Worm (Caenorhabditis elegans): ENCODE results near the gene srbc-8.

Gene srbc-8

DNA sequence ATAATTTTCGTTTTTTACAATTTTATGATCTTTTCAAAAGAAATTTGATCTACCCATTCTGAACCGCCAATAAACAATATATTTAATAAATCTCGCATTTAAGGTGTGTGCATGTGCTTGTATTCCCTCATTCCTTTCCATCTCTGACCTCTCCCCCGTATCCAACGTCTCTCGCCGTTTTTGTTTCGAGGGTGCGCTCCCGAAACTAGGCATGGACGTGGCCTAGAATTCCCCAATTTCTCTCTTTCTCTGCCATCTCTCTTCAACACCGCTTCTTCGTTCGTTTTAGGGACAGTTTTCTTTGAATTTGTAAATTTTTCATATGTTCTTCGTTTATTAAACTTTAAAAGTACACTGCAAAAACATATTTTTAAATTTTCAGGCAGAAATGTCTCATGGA is 19.4 kb downstream of the srbc-8 start, which contains the start of gene F25E5.1 (continued):
- TF ChIP-seq fkh-6 (tag; optimal IDR thresholded peaks at IDR 0.05) (peak; percentile 53), elt-2 (tag; optimal IDR thresholded peaks at IDR 0.05) (peak; percentile 30), nhr-232 (tag; optimal IDR thresholded peaks at IDR 0.05) (no peak), unc-42 (tag; optimal IDR thresholded peaks at IDR 0.05) (peak; percentile 61), tbx-2 (tag; optimal IDR thresholded peaks at IDR 0.05) (peak; percentile 80), hlh-8 (tag; optimal IDR thresholded peaks at IDR 0.05) (peak; percentile 59)

DNA sequence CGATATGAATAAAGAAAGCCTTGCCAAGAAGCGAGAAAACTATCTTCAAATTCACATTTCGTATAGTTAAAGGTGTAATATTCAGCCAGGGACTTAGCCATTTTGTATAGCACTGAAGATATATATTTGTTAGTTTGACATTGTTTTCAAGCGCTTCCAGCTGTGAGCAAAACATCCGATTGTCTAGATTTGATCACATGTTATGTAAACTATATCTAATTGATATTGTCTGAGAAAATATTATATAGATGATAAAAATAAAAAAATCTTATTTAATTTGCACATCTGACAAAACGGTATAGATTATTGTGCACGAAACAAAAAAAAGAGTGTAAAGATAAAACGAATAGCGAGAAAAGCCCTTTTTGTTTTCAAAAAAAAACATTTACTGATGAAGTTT is 20.2 kb downstream of the srbc-8 start, which contains the start of gene srh-89:
Gene srh-89 (minus strand): TSS at position 101 of the 400 bp plus-strand sequence.
- TF ChIP-seq tbx-2 (tag; optimal IDR thresholded peaks at IDR 0.05) (no peak), fax-1 (tag; optimal IDR thresholded peaks at IDR 0.05) (no peak), fkh-10 (GFP tag; optimal IDR thresholded peaks at IDR 0.05) (no peak), ceh-19 (GFP tag; optimal IDR thresholded peaks at IDR 0.05) (no peak), pha-4 (tag; optimal IDR thresholded peaks at IDR 0.05) (no peak), ceh-14 (tag; optimal IDR thresholded peaks at IDR 0.05) (no peak), ets-4 (tag; optimal IDR thresholded peaks at IDR 0.05) (no peak), pros-1 (tag; optimal IDR thresholded peaks at IDR 0.05) (no peak), ttx-3 (tag; optimal IDR thresholded peaks at IDR 0.05) (no peak), elt-2 (tag; optimal IDR thresholded peaks at IDR 0.05) (no peak), ahr-1 (tag; optimal IDR thresholded peaks at IDR 0.05) (no peak), K02D7.2 (tag; optimal IDR thresholded peaks at IDR 0.05) (no peak), syd-9 (tag; optimal IDR thresholded peaks at IDR 0.05) (no peak), hlh-15 (tag; optimal IDR thresholded peaks at IDR 0.05) (no peak), elt-4 (tag; optimal IDR thresholded peaks at IDR 0.05) (no peak), hlh-13 (GFP tag; optimal IDR thresholded peaks at IDR 0.05) (no peak), hlh-8 (tag; optimal IDR thresholded peaks at IDR 0.05) (no peak), F13H6.1 (tag; optimal IDR thresholded peaks at IDR 0.05) (no peak)

DNA sequence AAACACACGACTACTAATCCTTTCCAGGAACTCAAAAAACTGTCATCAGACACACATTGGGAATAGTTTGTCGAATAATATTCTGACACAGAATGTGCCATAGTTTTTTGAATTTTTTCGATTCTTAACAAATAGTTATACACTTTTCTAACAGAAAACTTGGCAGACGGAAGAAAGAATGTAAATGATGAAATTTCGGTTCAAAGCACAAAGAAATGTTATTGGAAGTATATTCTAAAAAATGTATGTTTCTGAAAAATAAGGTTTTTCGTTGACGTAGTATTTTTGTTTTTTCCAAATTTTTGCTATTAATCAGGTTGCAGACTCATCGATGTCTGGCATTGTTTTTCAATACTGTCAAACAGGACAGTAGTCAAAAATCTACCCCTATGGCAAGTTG is 24.0 kb downstream of the srbc-8 start, which contains the start of gene srh-92:
Gene srh-92 (minus strand): TSS at position 101 of the 400 bp plus-strand sequence.
- TF ChIP-seq pros-1 (tag; optimal IDR thresholded peaks at IDR 0.05) = no peak
- TF ChIP-seq nfya-1 (tag; optimal IDR thresholded peaks at IDR 0.05) = no peak
- no peak for TF ChIP-seq sdc-2 (tag; optimal IDR thresholded peaks at IDR 0.05)
- TF ChIP-seq K09A11.1 (tag; optimal IDR thresholded peaks at IDR 0.05; ENCODE audit: insufficient read depth) = no peak
- no peak for TF ChIP-seq ceh-14 (tag; optimal IDR thresholded peaks at IDR 0.05)
- no peak for TF ChIP-seq K02D7.2 (tag; optimal IDR thresholded peaks at IDR 0.05)
- no peak for TF ChIP-seq zip-5 (tag; optimal IDR thresholded peaks at IDR 0.05)
- TF ChIP-seq nhr-232 (tag; optimal IDR thresholded peaks at IDR 0.05) = no peak
- TF ChIP-seq ref-2 (tag; optimal IDR thresholded peaks at IDR 0.05) = no peak
- TF ChIP-seq ceh-48 (tag; optimal IDR thresholded peaks at IDR 0.05) = no peak
- TF ChIP-seq mec-3 (tag; optimal IDR thresholded peaks at IDR 0.05; ENCODE audit: borderline replicate concordance) = no peak
- TF ChIP-seq lim-6 (tag; optimal IDR thresholded peaks at IDR 0.05) = no peak
- TF ChIP-seq sox-4 (tag; optimal IDR thresholded peaks at IDR 0.05) = no peak
- TF ChIP-seq unc-86 (tag; optimal IDR thresholded peaks at IDR 0.05) = no peak
- TF ChIP-seq ceh-34 (tag; optimal IDR thresholded peaks at IDR 0.05) = no peak
- no peak for TF ChIP-seq ceh-6 (GFP tag; optimal IDR thresholded peaks at IDR 0.05)
- TF ChIP-seq unc-55 (GFP tag; optimal IDR thresholded peaks at IDR 0.05) = no peak
- TF ChIP-seq C08G9.2 (tag; optimal IDR thresholded peaks at IDR 0.05) = no peak
- TF ChIP-seq ceh-22 (tag; optimal IDR thresholded peaks at IDR 0.05) = no peak
- no peak for TF ChIP-seq ceh-18 (tag; optimal IDR thresholded peaks at IDR 0.05)

DNA sequence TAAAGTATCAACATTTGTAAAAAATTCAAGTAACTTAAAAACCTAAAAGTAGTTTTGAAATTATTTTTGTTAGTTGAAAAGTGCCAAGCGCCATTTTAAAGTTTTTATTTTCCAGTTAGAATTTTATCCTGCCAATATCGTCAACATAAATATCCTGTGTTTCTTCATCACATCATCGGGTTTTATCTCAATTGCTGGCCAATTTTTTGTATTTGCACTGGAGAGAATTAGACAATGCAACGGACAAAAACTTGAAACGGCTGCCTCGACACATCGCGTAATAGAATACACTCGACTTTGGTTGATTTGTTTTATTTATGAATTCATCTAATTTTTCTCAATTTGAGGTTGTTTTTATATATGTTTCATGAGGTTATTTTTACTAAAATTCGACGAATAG is 29.9 kb downstream of the srbc-8 start, which contains the start of gene F25E5.2:
Gene F25E5.2 (plus strand): TSS at position 301 of the 400 bp plus-strand sequence.
- TF ChIP-seq unc-55 (GFP tag; optimal IDR thresholded peaks at IDR 0.05) (no peak), C08G9.2 (tag; optimal IDR thresholded peaks at IDR 0.05) (no peak), hlh-30 (tag; optimal IDR thresholded peaks at IDR 0.05; ENCODE audit: insufficient read depth) (no peak), sox-4 (tag; optimal IDR thresholded peaks at IDR 0.05) (no peak), ceh-2 (tag; optimal IDR thresholded peaks at IDR 0.05) (no peak)
